Worm (Caenorhabditis elegans) whole organism, L3 larva: ENCODE measurements around the gene ZK856.4.

Experiments used
- R02D3.7 ChIP-seq: fragments of 150-350 bp; optimal IDR thresholded peaks from 2 replicates; lab custom pipeline; 2014; ENCODE audit warnings: missing biosample characterization, missing genetic modification characterization
- ZK546.5 ChIP-seq: sonication (generic microtip); optimal IDR thresholded peaks from 2 replicates; lab custom pipeline; 2017; ENCODE audit warnings: missing biosample characterization, missing genetic modification characterization
- aly-2 ChIP-seq: fragments of 150-350 bp; optimal IDR thresholded peaks from 2 replicates; lab custom pipeline; 2014; ENCODE audit warnings: missing biosample characterization, missing genetic modification characterization
- ama-1 ChIP-seq: fragments of 150-350 bp; optimal IDR thresholded peaks from 2 replicates; lab custom pipeline; 2018
- ceh-28 ChIP-seq: fragments of 150-350 bp; optimal IDR thresholded peaks from 2 replicates; lab custom pipeline; 2014; ENCODE audit warnings: missing biosample characterization, missing genetic modification reagents, missing genetic modification characterization
- ceh-82 ChIP-seq: fragments of 150-350 bp; optimal IDR thresholded peaks from 2 replicates; lab custom pipeline; 2014; ENCODE audit warnings: missing biosample characterization, missing genetic modification characterization
- ceh-9 ChIP-seq: sonication (generic microtip); optimal IDR thresholded peaks from 2 replicates; lab custom pipeline; 2018; ENCODE audit warnings: missing biosample characterization, missing genetic modification characterization
- daf-12 ChIP-seq: fragments of 150-350 bp; optimal IDR thresholded peaks from 2 replicates; lab custom pipeline; 2014; ENCODE audit warnings: missing biosample characterization, missing genetic modification reagents, missing genetic modification characterization
- egl-27 ChIP-seq: sonication (generic microtip); optimal IDR thresholded peaks from 4 replicates; lab custom pipeline; 2017; ENCODE audit warnings: missing biosample characterization, missing genetic modification reagents, missing genetic modification characterization
- elt-1 ChIP-seq: fragments of 150-350 bp; optimal IDR thresholded peaks from 2 replicates; lab custom pipeline; 2014; ENCODE audit warnings: missing biosample characterization, missing genetic modification characterization
- eor-1 ChIP-seq, 2 experiments: fragments of 150-350 bp; optimal IDR thresholded peaks; 2 replicates each; lab custom pipeline; 2014 to 2018; ENCODE audit warnings: missing biosample characterization in 2 of 2, missing genetic modification characterization in 2 of 2
- fkh-10 ChIP-seq: sonication (generic microtip); optimal IDR thresholded peaks from 2 replicates; lab custom pipeline; 2017; ENCODE audit warnings: missing biosample characterization, missing genetic modification reagents, missing genetic modification characterization
- hmg-11 ChIP-seq: sonication (generic microtip); optimal IDR thresholded peaks from 2 replicates; lab custom pipeline; 2016; ENCODE audit warnings: missing genetic modification characterization, missing compliant biosample characterization
- jun-1 ChIP-seq: fragments of 150-350 bp; optimal IDR thresholded peaks from 2 replicates; lab custom pipeline; 2014; ENCODE audit warnings: missing biosample characterization, missing genetic modification reagents, missing genetic modification characterization
- lin-15B ChIP-seq: fragments of 150-350 bp; optimal IDR thresholded peaks from 2 replicates; lab custom pipeline; 2014; ENCODE audit warnings: missing biosample characterization, missing genetic modification characterization
- lin-39 ChIP-seq: fragments of 150-350 bp; optimal IDR thresholded peaks from 2 replicates; lab custom pipeline; 2018; ENCODE audit warnings: missing biosample characterization, missing genetic modification reagents, missing genetic modification characterization
- lsy-12 ChIP-seq: sonication (generic microtip); optimal IDR thresholded peaks from 2 replicates; lab custom pipeline; 2016; ENCODE audit warnings: mild to moderate bottlenecking, missing genetic modification characterization, missing compliant biosample characterization
- mdl-1 ChIP-seq: fragments of 150-350 bp; optimal IDR thresholded peaks from 2 replicates; lab custom pipeline; 2014; ENCODE audit warnings: missing biosample characterization, missing genetic modification characterization
- mml-1 ChIP-seq: fragments of 150-350 bp; sonication (generic microtip); optimal IDR thresholded peaks from 3 replicates; lab custom pipeline; 2014; ENCODE audit warnings: missing biosample characterization, missing genetic modification characterization
- nfya-1 ChIP-seq: sonication (generic microtip); optimal IDR thresholded peaks from 2 replicates; lab custom pipeline; 2017; ENCODE audit warnings: missing genetic modification characterization, mild to moderate bottlenecking, missing compliant biosample characterization, antibody characterized with exemption, moderate library complexity; ENCODE audit not compliant: insufficient read depth
- nhr-11 ChIP-seq: fragments of 150-350 bp; optimal IDR thresholded peaks from 2 replicates; lab custom pipeline; 2014; ENCODE audit warnings: missing biosample characterization, missing genetic modification characterization
- nhr-12 ChIP-seq: fragments of 150-350 bp; optimal IDR thresholded peaks from 2 replicates; lab custom pipeline; 2014; ENCODE audit warnings: missing biosample characterization, missing genetic modification characterization
- nhr-23 ChIP-seq: fragments of 150-350 bp; optimal IDR thresholded peaks from 2 replicates; lab custom pipeline; 2014; ENCODE audit warnings: missing biosample characterization, missing genetic modification reagents, missing genetic modification characterization
- nhr-237 ChIP-seq: fragments of 150-350 bp; optimal IDR thresholded peaks from 2 replicates; lab custom pipeline; 2014; ENCODE audit warnings: missing biosample characterization, missing genetic modification characterization
- nhr-25 ChIP-seq: sonication (generic microtip); optimal IDR thresholded peaks from 2 replicates; lab custom pipeline; 2017; ENCODE audit warnings: missing biosample characterization, missing genetic modification characterization
- nhr-28 ChIP-seq: fragments of 150-350 bp; optimal IDR thresholded peaks from 2 replicates; lab custom pipeline; 2014; ENCODE audit warnings: missing biosample characterization, missing genetic modification characterization
- nhr-43 ChIP-seq: sonication (generic microtip); optimal IDR thresholded peaks from 2 replicates; lab custom pipeline; 2016; ENCODE audit warnings: mild to moderate bottlenecking, missing genetic modification characterization, missing compliant biosample characterization; ENCODE audit not compliant: poor library complexity, severe bottlenecking
- nhr-67 ChIP-seq: fragments of 150-350 bp; optimal IDR thresholded peaks from 2 replicates; lab custom pipeline; 2014; ENCODE audit warnings: missing biosample characterization, missing genetic modification characterization
- nhr-76 ChIP-seq: fragments of 150-350 bp; sonication (generic microtip); optimal IDR thresholded peaks from 5 replicates; lab custom pipeline; 2014; ENCODE audit warnings: missing biosample characterization, missing genetic modification characterization
- nhr-77 ChIP-seq: fragments of 150-350 bp; optimal IDR thresholded peaks from 2 replicates; lab custom pipeline; 2014; ENCODE audit warnings: missing biosample characterization, missing genetic modification characterization
- pha-4 ChIP-seq: fragments of 150-350 bp; optimal IDR thresholded peaks from 2 replicates; lab custom pipeline; 2014; ENCODE audit warnings: missing biosample characterization, missing genetic modification reagents, missing genetic modification characterization
- pqm-1 ChIP-seq: fragments of 150-350 bp; optimal IDR thresholded peaks from 2 replicates; lab custom pipeline; 2017; ENCODE audit warnings: missing biosample characterization, missing genetic modification characterization, inconsistent platforms
- sea-2 ChIP-seq: fragments of 150-350 bp; sonication (generic microtip); optimal IDR thresholded peaks from 4 replicates; lab custom pipeline; 2014; ENCODE audit warnings: missing biosample characterization, missing genetic modification reagents, missing genetic modification characterization
- skn-1 ChIP-seq: fragments of 150-350 bp; optimal IDR thresholded peaks from 2 replicates; lab custom pipeline; 2014; ENCODE audit warnings: missing biosample characterization, missing genetic modification characterization
- snpc-4 ChIP-seq: fragments of 150-350 bp; optimal IDR thresholded peaks from 2 replicates; lab custom pipeline; 2014; ENCODE audit warnings: missing biosample characterization, missing genetic modification characterization
- tbx-2 ChIP-seq: sonication (generic microtip); optimal IDR thresholded peaks from 2 replicates; lab custom pipeline; 2016; ENCODE audit warnings: mild to moderate bottlenecking, missing genetic modification characterization, missing compliant biosample characterization
- unc-39 ChIP-seq: sonication (generic microtip); optimal IDR thresholded peaks from 4 replicates; lab custom pipeline; 2017; ENCODE audit warnings: missing biosample characterization, missing genetic modification characterization
- unc-62 ChIP-seq: fragments of 150-350 bp; sonication (generic microtip); optimal IDR thresholded peaks from 4 replicates; lab custom pipeline; 2014; ENCODE audit warnings: missing biosample characterization, missing genetic modification reagents, missing genetic modification characterization
- zag-1 ChIP-seq: fragments of 150-350 bp; optimal IDR thresholded peaks from 2 replicates; lab custom pipeline; 2014; ENCODE audit warnings: missing biosample characterization, missing genetic modification characterization

Gene ZK856.4

DNA sequence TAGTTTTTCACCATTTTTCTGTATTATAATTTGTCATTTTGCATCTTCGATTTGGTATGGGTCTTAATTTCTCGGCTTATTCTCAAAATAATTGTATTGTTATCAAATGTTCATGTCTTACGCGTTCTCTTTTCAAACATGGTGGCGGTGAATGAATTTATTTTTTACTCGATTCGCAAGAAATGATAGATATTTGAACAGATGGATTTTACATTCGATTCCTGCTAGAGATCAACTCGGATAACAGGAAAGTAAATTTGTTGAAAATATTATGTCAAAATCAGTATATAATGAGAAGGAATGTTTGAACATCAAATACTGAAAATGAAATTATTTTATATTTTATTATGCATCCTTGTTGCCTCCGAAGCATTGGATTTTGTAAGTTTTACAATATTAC lies at the start of gene ZK856.4:
Gene ZK856.4, plus strand, starts transcription at position 301 of the 400 bp plus-strand sequence.
- TF ChIP-seq tbx-2 (tag; lab: Kevin White, UChicago) = no peak
- TF ChIP-seq lin-15B (tag; lab: Kevin White, UChicago) = no peak
- no peak for TF ChIP-seq sea-2 (GFP tag; lab: Kevin White, UChicago)
- no peak for TF ChIP-seq ceh-82 (tag; lab: Kevin White, UChicago)
- no peak for TF ChIP-seq jun-1
- TF ChIP-seq lsy-12 (tag; lab: Kevin White, UChicago) = no peak
- TF ChIP-seq mdl-1 (tag; lab: Kevin White, UChicago) = no peak
- no peak for TF ChIP-seq hmg-11 (tag; lab: Kevin White, UChicago)
- no peak for TF ChIP-seq nhr-67 (tag; lab: Kevin White, UChicago)

DNA sequence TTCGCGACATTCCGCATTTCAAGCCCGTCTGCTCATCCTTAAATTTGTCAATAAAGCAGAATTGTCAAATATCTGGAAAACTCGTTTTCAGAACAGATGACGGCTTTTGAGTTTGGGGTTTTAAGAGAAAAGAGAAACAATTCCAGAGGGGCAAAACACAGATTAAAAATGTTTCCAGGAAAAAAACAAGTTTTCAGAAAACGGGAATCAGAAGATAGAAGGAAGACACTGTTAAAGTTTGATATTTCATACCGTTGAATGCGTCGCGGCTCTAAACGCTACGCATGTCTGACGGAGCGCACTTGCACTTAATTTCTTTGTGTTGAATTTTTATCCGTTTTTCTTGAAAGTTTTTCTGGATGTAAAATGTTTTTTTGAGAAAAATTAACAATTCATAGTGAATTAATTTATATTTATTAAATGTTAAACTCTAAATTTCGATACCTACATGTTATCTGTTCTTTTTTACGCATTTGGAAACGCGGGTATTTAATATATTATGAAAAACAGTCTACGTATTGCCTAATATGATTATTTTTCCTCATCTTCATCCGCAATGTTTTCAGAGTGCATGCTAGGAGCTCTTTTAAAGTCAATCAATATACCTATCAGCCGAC lies 48.9 kb upstream of the ZK856.4 start, which contains the start of the genes C08B6.18, wdr-20 and C08B6.8:
Gene C08B6.18, minus strand, starts transcription at position 51 of the 617 bp plus-strand sequence.
Gene wdr-20, minus strand, starts transcription at position 82 of the 617 bp plus-strand sequence.
Gene C08B6.8, plus strand, starts transcription at position 567 of the 617 bp plus-strand sequence.
- no peak for TF ChIP-seq lsy-12 (tag; lab: Kevin White, UChicago)
- no peak for TF ChIP-seq zag-1 (tag; lab: Kevin White, UChicago)
- TF ChIP-seq nhr-11 = no peak
- TF ChIP-seq lin-15B (tag; lab: Kevin White, UChicago) = peak; percentile 84
- no peak for TF ChIP-seq eor-1 (tag; optimal IDR thresholded peaks at IDR 0.05; lab: Kevin White, UChicago)
- TF ChIP-seq hmg-11 (tag; lab: Kevin White, UChicago) = no peak
- no peak for TF ChIP-seq nhr-28
- no peak for TF ChIP-seq elt-1
- TF ChIP-seq jun-1 = no peak
- TF ChIP-seq pha-4 (tag; lab: Kevin White, UChicago) = peak; percentile 50
- TF ChIP-seq ceh-82 (tag; lab: Kevin White, UChicago) = no peak
- no peak for TF ChIP-seq pqm-1 (tag; lab: Kevin White, UChicago)
- TF ChIP-seq nhr-12 = no peak
- TF ChIP-seq unc-62 (GFP tag; lab: Kevin White, UChicago) = no peak
- no peak for TF ChIP-seq ceh-28
- TF ChIP-seq tbx-2 (tag; lab: Kevin White, UChicago) = no peak
- TF ChIP-seq fkh-10 = no peak
- no peak for TF ChIP-seq nhr-76 (tag; lab: Kevin White, UChicago)
- TF ChIP-seq egl-27 (tag; lab: Kevin White, UChicago) = no peak
- no peak for TF ChIP-seq R02D3.7
- no peak for TF ChIP-seq nhr-43 (tag; lab: Kevin White, UChicago)
- no peak for TF ChIP-seq aly-2 (tag; lab: Kevin White, UChicago)
- TF ChIP-seq ceh-9 (tag; lab: Kevin White, UChicago) = no peak
- no peak for TF ChIP-seq mdl-1 (tag; lab: Kevin White, UChicago)
- no peak for TF ChIP-seq nhr-23 (tag; lab: Kevin White, UChicago)
- no peak for TF ChIP-seq mml-1 (tag; lab: Kevin White, UChicago)
- no peak for TF ChIP-seq nhr-67 (tag; lab: Kevin White, UChicago)
- TF ChIP-seq nhr-25 (tag; lab: Kevin White, UChicago) = peak; percentile 17
- peak; percentile 75 for TF ChIP-seq snpc-4
- no peak for TF ChIP-seq nhr-237 (tag; lab: Kevin White, UChicago)
- TF ChIP-seq sea-2 (GFP tag; lab: Kevin White, UChicago) = no peak
- no peak for TF ChIP-seq nhr-77 (tag; lab: Kevin White, UChicago)
- TF ChIP-seq nfya-1 (tag; lab: Kevin White, UChicago) = peak; percentile 52
- no peak for TF ChIP-seq unc-39 (tag; lab: Kevin White, UChicago)
- no peak for TF ChIP-seq skn-1 (tag; lab: Kevin White, UChicago)
- no peak for TF ChIP-seq ama-1 (lab: Kevin White, UChicago)
- TF ChIP-seq ZK546.5 (tag; lab: Kevin White, UChicago) = no peak
- no peak for TF ChIP-seq daf-12 (tag; lab: Kevin White, UChicago)

DNA sequence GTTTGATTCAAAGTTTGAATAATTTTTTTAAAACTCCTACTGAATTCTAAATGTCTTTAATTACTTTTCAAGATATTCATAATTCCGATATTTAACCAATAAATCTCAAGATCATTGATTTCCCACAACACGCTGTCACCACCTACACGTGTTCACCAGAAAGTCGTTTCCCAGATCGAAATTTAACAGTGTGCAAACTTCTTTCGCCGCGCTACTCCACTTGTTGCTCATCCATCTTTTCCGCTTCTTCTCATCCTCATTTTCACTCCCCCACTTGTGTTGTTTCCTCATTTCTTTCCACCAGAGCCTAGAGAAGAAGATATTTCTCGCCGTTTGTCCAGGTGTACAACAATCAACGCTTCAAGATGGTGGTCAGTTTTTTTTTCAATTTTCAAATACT lies 37.4 kb upstream of the ZK856.4 start, which contains the start of gene C51E3.9:
Gene C51E3.9, plus strand, starts transcription at position 301 of the 400 bp plus-strand sequence.
- TF ChIP-seq lin-39 (tag; lab: Kevin White, UChicago) (peak; percentile 42), aly-2 (tag; lab: Kevin White, UChicago) (no peak), eor-1 (tag; optimal IDR thresholded peaks at IDR 0.05; lab: Kevin White, UChicago) (no peak), nhr-43 (tag; lab: Kevin White, UChicago) (no peak), nhr-67 (tag; lab: Kevin White, UChicago) (no peak)
